Fruit fly (Drosophila melanogaster) whole organism, embryonic: Measurements from ENCODE around the gene CG17140.

Source experiments
- Ada2b ChIP-seq: fragments of 200-800 bp; sonication (Bioruptor generic); IDR thresholded peaks from 2 replicates; pipeline ENCODE4 v1.3.6; 2022; ENCODE audit warnings: missing biosample characterization, missing genetic modification characterization
- Aef1 ChIP-seq: fragments of 200-800 bp; sonication (Bioruptor generic); IDR thresholded peaks from 3 replicates; pipeline ENCODE4 v1.3.6; 2022; ENCODE audit warnings: missing biosample characterization, missing genetic modification characterization
- Awh ChIP-seq: fragments of 200-800 bp; sonication (Bioruptor generic); IDR thresholded peaks from 2 replicates; pipeline ENCODE4, ENCODE4 v1.3.6; 2022; ENCODE audit warnings: missing biosample characterization, missing genetic modification characterization
- BEAF-32 ChIP-seq: fragments of 200-800 bp; sonication (Bioruptor generic); optimal IDR thresholded peaks from 3 replicates; lab custom pipeline; 2017; ENCODE audit warnings: missing biosample characterization, missing genetic modification characterization, mild to moderate bottlenecking, moderate library complexity, missing genetic modification reagents
- CG10654 ChIP-seq: fragments of 200-800 bp; sonication (Bioruptor generic); optimal IDR thresholded peaks from 2 replicates; lab custom pipeline; 2016; ENCODE audit warnings: missing biosample characterization, missing genetic modification characterization
- CG10959 ChIP-seq: fragments of 200-800 bp; sonication (Bioruptor generic); IDR thresholded peaks from 2 replicates; pipeline ENCODE4 v1.3.6; 2022; ENCODE audit warnings: missing biosample characterization, missing genetic modification characterization
- CG11085 ChIP-seq: fragments of 200-800 bp; sonication (Bioruptor generic); IDR thresholded peaks from 2 replicates; pipeline ENCODE4 v1.3.6; 2022; ENCODE audit warnings: missing biosample characterization, missing genetic modification characterization
- CG11696 ChIP-seq: fragments of 200-800 bp; sonication (Bioruptor generic); IDR thresholded peaks from 2 replicates; pipeline ENCODE4 v1.3.6; 2022; ENCODE audit warnings: missing biosample characterization, missing genetic modification characterization
- CG12659 ChIP-seq: fragments of 200-800 bp; sonication (Bioruptor generic); optimal IDR thresholded peaks from 3 replicates; lab custom pipeline; 2017; ENCODE audit warnings: mild to moderate bottlenecking, missing biosample characterization, missing genetic modification reagents, missing genetic modification characterization
- CG13287 ChIP-seq: fragments of 200-800 bp; sonication (Bioruptor generic); IDR thresholded peaks from 2 replicates; pipeline ENCODE4 v1.3.6; 2022; ENCODE audit warnings: missing biosample characterization, missing genetic modification characterization; ENCODE audit not compliant: partially characterized antibody
- CG1603 ChIP-seq: fragments of 200-800 bp; sonication (Bioruptor generic); optimal IDR thresholded peaks from 2 replicates; lab custom pipeline; 2019; ENCODE audit warnings: missing biosample characterization, mild to moderate bottlenecking, missing genetic modification characterization, moderate library complexity
- CG16779 ChIP-seq: fragments of 200-800 bp; sonication (Bioruptor generic); IDR thresholded peaks from 2 replicates; pipeline ENCODE4 v1.3.6; 2022; ENCODE audit warnings: missing biosample characterization, missing genetic modification characterization
- CG17385 ChIP-seq: fragments of 200-800 bp; sonication (Bioruptor generic); optimal IDR thresholded peaks from 3 replicates; lab custom pipeline; 2018; ENCODE audit warnings: missing biosample characterization, mild to moderate bottlenecking, missing genetic modification characterization
- CG2889 ChIP-seq: fragments of 200-800 bp; sonication (Bioruptor generic); IDR thresholded peaks from 3 replicates; pipeline ENCODE4 v1.3.6; 2022; ENCODE audit warnings: missing biosample characterization, missing genetic modification characterization
- CG31388 ChIP-seq: fragments of 200-800 bp; sonication (Bioruptor generic); optimal IDR thresholded peaks from 2 replicates; lab custom pipeline; 2016; ENCODE audit warnings: missing biosample characterization, missing genetic modification characterization
- CG32772 ChIP-seq: fragments of 200-800 bp; sonication (Bioruptor generic); IDR thresholded peaks from 2 replicates; pipeline ENCODE4 v1.3.6; 2022; ENCODE audit warnings: missing biosample characterization, missing genetic modification characterization
- CG3407 ChIP-seq: fragments of 200-800 bp; sonication (Bioruptor generic); optimal IDR thresholded peaks from 2 replicates; lab custom pipeline; 2018; ENCODE audit warnings: missing biosample characterization, mild to moderate bottlenecking, missing genetic modification characterization
- CG34224 ChIP-seq: fragments of 200-800 bp; sonication (Bioruptor generic); IDR thresholded peaks from 3 replicates; pipeline ENCODE4 v1.3.6; 2022; ENCODE audit warnings: missing biosample characterization, missing genetic modification characterization; ENCODE audit not compliant: partially characterized antibody
- CG34376 ChIP-seq: fragments of 200-800 bp; sonication (Bioruptor generic); optimal IDR thresholded peaks from 2 replicates; lab custom pipeline; 2018; ENCODE audit warnings: missing biosample characterization, mild to moderate bottlenecking, missing genetic modification characterization
- CG4730 ChIP-seq: fragments of 200-800 bp; sonication (Bioruptor generic); IDR thresholded peaks from 2 replicates; pipeline ENCODE4 v1.3.6; 2022; ENCODE audit warnings: missing biosample characterization, missing genetic modification characterization
- CG4820 ChIP-seq: fragments of 200-800 bp; sonication (Bioruptor generic); optimal IDR thresholded peaks from 3 replicates; lab custom pipeline; 2016; ENCODE audit warnings: missing biosample characterization, missing genetic modification characterization
- CG6854 ChIP-seq: fragments of 200-800 bp; sonication (Bioruptor generic); optimal IDR thresholded peaks from 3 replicates; lab custom pipeline; 2017; ENCODE audit warnings: missing biosample characterization, mild to moderate bottlenecking, missing genetic modification characterization
- CG8089 ChIP-seq: fragments of 200-800 bp; sonication (Bioruptor generic); optimal IDR thresholded peaks from 3 replicates; lab custom pipeline; 2016; ENCODE audit warnings: missing biosample characterization, missing genetic modification characterization
- CG8290 ChIP-seq, 3 experiments: fragments of 200-800 bp; sonication (Bioruptor generic); optimal IDR thresholded peaks; 2 replicates each; lab custom pipeline; 2016 to 2019; ENCODE audit warnings: missing biosample characterization in 3 of 3, missing genetic modification characterization in 3 of 3, mild to moderate bottlenecking in 2 of 3, moderate library complexity in 1 of 3
- D19B ChIP-seq: fragments of 200-800 bp; sonication (Bioruptor generic); optimal IDR thresholded peaks from 2 replicates; lab custom pipeline; 2017; ENCODE audit warnings: missing biosample characterization, mild to moderate bottlenecking, missing genetic modification characterization
- ERR ChIP-seq: fragments of 200-800 bp; sonication (Bioruptor generic); optimal IDR thresholded peaks from 2 replicates; lab custom pipeline; 2016; ENCODE audit warnings: missing biosample characterization, missing genetic modification characterization
- Fer2 ChIP-seq: fragments of 200-800 bp; sonication (Bioruptor generic); optimal IDR thresholded peaks from 2 replicates; lab custom pipeline; 2018; ENCODE audit warnings: missing biosample characterization, mild to moderate bottlenecking, missing genetic modification characterization, moderate library complexity
- GATAe ChIP-seq: fragments of 200-800 bp; sonication (Bioruptor generic); conservative IDR thresholded peaks from 2 replicates; pipeline ENCODE4 v1.3.6; 2022; ENCODE audit warnings: missing biosample characterization, missing genetic modification characterization
- HmgD ChIP-seq: fragments of 200-800 bp; sonication (Bioruptor generic); optimal IDR thresholded peaks from 3 replicates; lab custom pipeline; 2016; ENCODE audit warnings: missing biosample characterization, missing genetic modification characterization
- MESR4 ChIP-seq: fragments of 200-800 bp; sonication (Bioruptor generic); optimal IDR thresholded peaks from 2 replicates; lab custom pipeline; 2018; ENCODE audit warnings: missing biosample characterization, mild to moderate bottlenecking, missing genetic modification characterization, moderate library complexity
- Nf-YB ChIP-seq: fragments of 200-800 bp; sonication (Bioruptor generic); optimal IDR thresholded peaks from 3 replicates; lab custom pipeline; 2019; ENCODE audit warnings: missing biosample characterization, mild to moderate bottlenecking, missing genetic modification characterization, moderate library complexity
- Oli ChIP-seq: fragments of 200-800 bp; sonication (Bioruptor generic); optimal IDR thresholded peaks from 2 replicates; lab custom pipeline; 2018; ENCODE audit warnings: missing biosample characterization, mild to moderate bottlenecking, missing genetic modification characterization, moderate library complexity
- PHDP ChIP-seq: fragments of 200-800 bp; sonication (Bioruptor generic); optimal IDR thresholded peaks from 3 replicates; lab custom pipeline; 2018; ENCODE audit warnings: missing biosample characterization, mild to moderate bottlenecking, missing genetic modification characterization, moderate library complexity
- Side ChIP-seq: fragments of 200-800 bp; sonication (Bioruptor generic); optimal IDR thresholded peaks from 2 replicates; lab custom pipeline; 2016; ENCODE audit warnings: missing biosample characterization, missing genetic modification characterization
- Six4 ChIP-seq: fragments of 200-800 bp; sonication (Bioruptor generic); optimal IDR thresholded peaks from 2 replicates; lab custom pipeline; 2016; ENCODE audit warnings: missing biosample characterization, missing genetic modification characterization
- Tbp ChIP-seq: fragments of >200 bp; optimal IDR thresholded peaks from 2 replicates; lab custom pipeline; 2018; ENCODE audit warnings: missing biosample characterization, missing genetic modification characterization
- Xrp1 ChIP-seq: fragments of 200-800 bp; sonication (Bioruptor generic); IDR thresholded peaks from 2 replicates; pipeline ENCODE4 v1.3.6; 2022; ENCODE audit warnings: missing biosample characterization, missing genetic modification characterization
- ci ChIP-seq: fragments of 200-800 bp; sonication (Bioruptor generic); IDR thresholded peaks from 3 replicates; pipeline ENCODE4 v1.3.6; 2022; ENCODE audit warnings: missing biosample characterization, missing genetic modification characterization
- corto ChIP-seq: fragments of 200-800 bp; sonication (Bioruptor generic); optimal IDR thresholded peaks from 2 replicates; lab custom pipeline; 2016; ENCODE audit warnings: missing biosample characterization, mild to moderate bottlenecking, missing genetic modification characterization, moderate library complexity
- crc ChIP-seq: fragments of 200-800 bp; sonication (Bioruptor generic); optimal IDR thresholded peaks from 2 replicates; lab custom pipeline; 2016; ENCODE audit warnings: missing biosample characterization, missing genetic modification characterization
- disco-r ChIP-seq: fragments of 200-800 bp; sonication (Bioruptor generic); optimal IDR thresholded peaks from 2 replicates; lab custom pipeline; 2016; ENCODE audit warnings: missing biosample characterization, missing genetic modification characterization
- eve ChIP-seq, 2 experiments: fragments of >200 bp; optimal IDR thresholded peaks; 2 replicates each; lab custom pipeline; 2017; ENCODE audit warnings: missing biosample characterization in 2 of 2, missing genetic modification characterization in 2 of 2
- fd64A ChIP-seq: fragments of 200-800 bp; sonication (Bioruptor generic); optimal IDR thresholded peaks from 3 replicates; lab custom pipeline; 2018; ENCODE audit warnings: missing biosample characterization, mild to moderate bottlenecking, missing genetic modification characterization
- kay ChIP-seq: fragments of 200-800 bp; sonication (Bioruptor generic); optimal IDR thresholded peaks from 2 replicates; lab custom pipeline; 2016; ENCODE audit warnings: missing biosample characterization, missing genetic modification characterization
- mam ChIP-seq: fragments of 200-800 bp; sonication (Bioruptor generic); optimal IDR thresholded peaks from 3 replicates; lab custom pipeline; 2016; ENCODE audit warnings: missing biosample characterization, missing genetic modification characterization
- otp ChIP-seq: fragments of 200-800 bp; sonication (Bioruptor generic); IDR thresholded peaks from 3 replicates; pipeline ENCODE4, ENCODE4 v1.3.6; 2022; ENCODE audit warnings: missing biosample characterization, missing genetic modification characterization
- pnt ChIP-seq: fragments of 200-800 bp; sonication (Bioruptor generic); optimal IDR thresholded peaks from 3 replicates; lab custom pipeline; 2016; ENCODE audit warnings: missing biosample characterization, missing genetic modification characterization
- pum ChIP-seq: fragments of 200-800 bp; sonication (Bioruptor generic); optimal IDR thresholded peaks from 2 replicates; lab custom pipeline; 2016; ENCODE audit warnings: missing biosample characterization, missing genetic modification characterization
- stwl ChIP-seq: fragments of 200-800 bp; sonication (Bioruptor generic); optimal IDR thresholded peaks from 3 replicates; lab custom pipeline; 2018; ENCODE audit warnings: missing biosample characterization, mild to moderate bottlenecking, missing genetic modification characterization, moderate library complexity
- wdn ChIP-seq: fragments of 200-800 bp; sonication (Bioruptor generic); IDR thresholded peaks from 2 replicates; pipeline ENCODE4 v1.3.6; 2022; ENCODE audit warnings: missing biosample characterization, missing genetic modification characterization
- z ChIP-seq: fragments of 200-800 bp; sonication (Bioruptor generic); IDR thresholded peaks from 3 replicates; pipeline ENCODE4 v1.3.6; 2022; ENCODE audit warnings: missing biosample characterization, missing genetic modification characterization

CG17140 gene

dm6 chr2L:10849511-10850191 lies 4.2 kb upstream of the CG17140 start, which contains the start of gene SmydA-3 (continued):
- TF ChIP-seq CG11696 (GFP tag; lab: Robert Waterston, UW): peak; percentile 78
- no peak for TF ChIP-seq Nf-YB (GFP tag; lab: Kevin White, UChicago)
- no peak for TF ChIP-seq CG8290 (GFP tag; optimal IDR thresholded peaks at IDR 0.05; lab: Kevin White, UChicago)
- TF ChIP-seq CG8290 (tag; optimal IDR thresholded peaks at IDR 0.05; lab: Kevin White, UChicago): no peak
- TF ChIP-seq eve (GFP tag; optimal IDR thresholded peaks at IDR 0.05; lab: Kevin White, UChicago): no peak
- TF ChIP-seq CG10654 (GFP tag; lab: Kevin White, UChicago): no peak
- no peak for TF ChIP-seq crc (GFP tag; lab: Kevin White, UChicago)
- peak; percentile 62 for TF ChIP-seq Awh (GFP tag; lab: Robert Waterston, UW)
- TF ChIP-seq ERR (GFP tag; lab: Kevin White, UChicago): peak; percentile 26
- TF ChIP-seq Side (GFP tag; lab: Kevin White, UChicago): no peak
- TF ChIP-seq Aef1 (GFP tag; lab: Robert Waterston, UW): no peak
- no peak for TF ChIP-seq MESR4
- TF ChIP-seq HmgD (GFP tag; lab: Kevin White, UChicago): no peak
- TF ChIP-seq BEAF-32 (GFP tag; lab: Kevin White, UChicago): no peak
- no peak for TF ChIP-seq D19B
- no peak for TF ChIP-seq CG2889 (GFP tag; lab: Robert Waterston, UW)
- TF ChIP-seq CG3407: no peak
- no peak for TF ChIP-seq wdn
- peak; percentile 28 for TF ChIP-seq PHDP (tag; lab: Kevin White, UChicago)
- TF ChIP-seq kay (GFP tag; lab: Kevin White, UChicago): no peak
- TF ChIP-seq CG34376 (GFP tag; lab: Kevin White, UChicago): no peak
- TF ChIP-seq Six4: no peak
- 0 out of 2 replicates have a peak, but pooled peaks have one; percentile 11 for TF ChIP-seq Ada2b (GFP tag; lab: Robert Waterston, UW)
- no peak for TF ChIP-seq disco-r (GFP tag; lab: Kevin White, UChicago)
- no peak for TF ChIP-seq CG11085 (GFP tag; lab: Robert Waterston, UW)
- TF ChIP-seq pum (GFP tag; lab: Kevin White, UChicago): no peak
- no peak for TF ChIP-seq CG34224 (GFP tag; lab: Robert Waterston, UW)
- no peak for TF ChIP-seq corto
- TF ChIP-seq fd64A (GFP tag; lab: Kevin White, UChicago): no peak
- no peak for TF ChIP-seq CG1603
- TF ChIP-seq otp (GFP tag; lab: Robert Waterston, UW): no peak
- TF ChIP-seq CG16779 (GFP tag; lab: Robert Waterston, UW): no peak
- TF ChIP-seq z (GFP tag; lab: Robert Waterston, UW): no peak
- TF ChIP-seq CG12659 (GFP tag; lab: Kevin White, UChicago): peak; percentile 32
- TF ChIP-seq CG6854 (GFP tag; lab: Kevin White, UChicago): no peak
- TF ChIP-seq Tbp (GFP tag; lab: Kevin White, UChicago): no peak
- TF ChIP-seq Oli (tag; lab: Kevin White, UChicago): peak; percentile 18
- TF ChIP-seq Xrp1: peak; percentile 33; the same call in 1 of the 2 replicates
- no peak for TF ChIP-seq CG17385
- peak; percentile 47; the same call in 1 of the 3 replicates for TF ChIP-seq ci
- no peak for TF ChIP-seq mam (GFP tag; lab: Kevin White, UChicago)
- TF ChIP-seq CG32772: no peak
- TF ChIP-seq GATAe (GFP tag; lab: Robert Waterston, UW): no peak
- no peak for TF ChIP-seq CG31388 (GFP tag; lab: Kevin White, UChicago)
- TF ChIP-seq stwl (tag; lab: Kevin White, UChicago): no peak
- no peak for TF ChIP-seq CG13287
- no peak for TF ChIP-seq CG10959 (GFP tag; lab: Robert Waterston, UW)
- no peak for TF ChIP-seq CG4730 (GFP tag; lab: Robert Waterston, UW)
- TF ChIP-seq CG8089: no peak
- TF ChIP-seq CG4820 (GFP tag; lab: Kevin White, UChicago): no peak
- TF ChIP-seq pnt: no peak
- TF ChIP-seq Fer2 (tag; lab: Kevin White, UChicago): no peak
